Worm (Caenorhabditis elegans) whole organism, young adult: ENCODE data around the gene nucb-1.

ENCODE experiments used
- B0261.1 ChIP-seq: sonication (generic microtip); optimal IDR thresholded peaks from 2 replicates; lab custom pipeline; 2016; ENCODE audit warnings: mild to moderate bottlenecking, missing genetic modification characterization, moderate library complexity, missing compliant biosample characterization
- F10E7.11 ChIP-seq: sonication (generic microtip); optimal IDR thresholded peaks from 2 replicates; lab custom pipeline; 2017; ENCODE audit warnings: mild to moderate bottlenecking, missing genetic modification characterization, moderate library complexity, missing compliant biosample characterization
- F22D6.2 ChIP-seq: sonication (generic microtip); optimal IDR thresholded peaks from 2 replicates; lab custom pipeline; 2016; ENCODE audit warnings: mild to moderate bottlenecking, missing genetic modification characterization, missing compliant biosample characterization
- F23B12.7 ChIP-seq: sonication (generic microtip); optimal IDR thresholded peaks from 2 replicates; lab custom pipeline; 2017; ENCODE audit warnings: missing genetic modification characterization, mild to moderate bottlenecking, missing compliant biosample characterization, antibody characterized with exemption, moderate library complexity; ENCODE audit not compliant: insufficient read depth
- F33H1.4 ChIP-seq: fragments of 200-800 bp; sonication (Bioruptor generic); IDR thresholded peaks from 2 replicates; pipeline ENCODE4 v1.3.6; 2022; ENCODE audit warnings: missing genetic modification reagents, missing genetic modification characterization, missing compliant biosample characterization
- F37B4.10 ChIP-seq: fragments of 200-800 bp; sonication (Bioruptor generic); IDR thresholded peaks from 2 replicates; pipeline ENCODE4 v1.3.6; 2022; ENCODE audit warnings: missing genetic modification characterization, missing compliant biosample characterization
- K12H6.12 ChIP-seq: fragments of 200-800 bp; sonication (Bioruptor generic); optimal IDR thresholded peaks from 2 replicates; lab custom pipeline; 2018; ENCODE audit warnings: mild to moderate bottlenecking, missing genetic modification characterization, missing compliant biosample characterization
- ZK185.1 ChIP-seq: sonication (generic microtip); optimal IDR thresholded peaks from 2 replicates; lab custom pipeline; 2016; ENCODE audit warnings: mild to moderate bottlenecking, missing genetic modification characterization, missing compliant biosample characterization; ENCODE audit not compliant: poor library complexity, severe bottlenecking
- ama-1 ChIP-seq, 3 experiments: fragments of 150-350 bp in 1 of 3; sonication (generic microtip) in 2 of 3; optimal IDR thresholded peaks; 2 replicates each; lab custom pipeline; 2014 to 2018; ENCODE audit warnings: missing biosample characterization in 2 of 3, missing genetic modification characterization in 2 of 3, missing genetic modification reagents in 2 of 3
- aptf-2 ChIP-seq: fragments of 200-800 bp; sonication (Bioruptor generic); conservative IDR thresholded peaks from 2 replicates; pipeline ENCODE4 v1.3.6; 2022; ENCODE audit warnings: missing genetic modification reagents, missing genetic modification characterization, missing compliant biosample characterization
- aptf-3 ChIP-seq: fragments of 200-800 bp; sonication (Bioruptor generic); IDR thresholded peaks from 2 replicates; pipeline ENCODE4 v1.3.6; 2022; ENCODE audit warnings: missing genetic modification characterization, missing compliant biosample characterization
- cebp-2 ChIP-seq: fragments of 200-800 bp; sonication (Bioruptor generic); IDR thresholded peaks from 2 replicates; pipeline ENCODE4 v1.3.6; 2022; ENCODE audit warnings: missing genetic modification characterization, missing compliant biosample characterization
- ceh-79 ChIP-seq: sonication (generic microtip); optimal IDR thresholded peaks from 2 replicates; lab custom pipeline; 2017; ENCODE audit warnings: mild to moderate bottlenecking, missing genetic modification characterization, missing compliant biosample characterization
- egl-18 ChIP-seq: fragments of 200-800 bp; sonication (Bioruptor generic); IDR thresholded peaks from 2 replicates; pipeline ENCODE4 v1.3.6; 2022; ENCODE audit warnings: missing genetic modification reagents, missing genetic modification characterization, missing compliant biosample characterization
- ekl-4 ChIP-seq: fragments of 200-800 bp; sonication (Bioruptor generic); IDR thresholded peaks from 2 replicates; pipeline ENCODE4 v1.3.6; 2022; ENCODE audit warnings: missing genetic modification reagents, missing genetic modification characterization, missing compliant biosample characterization
- gei-17 ChIP-seq: fragments of 200-800 bp; sonication (Bioruptor generic); optimal IDR thresholded peaks from 2 replicates; lab custom pipeline; 2018; ENCODE audit warnings: mild to moderate bottlenecking, missing genetic modification characterization, missing compliant biosample characterization
- him-1 ChIP-seq: sonication (generic microtip); optimal IDR thresholded peaks from 2 replicates; lab custom pipeline; 2016; ENCODE audit warnings: missing genotype, missing genetic modification reagents, missing genetic modification characterization, missing compliant biosample characterization
- hmg-1.2 ChIP-seq: fragments of 200-800 bp; sonication (Bioruptor generic); IDR thresholded peaks from 2 replicates; pipeline ENCODE4 v1.3.6; 2022; ENCODE audit warnings: missing genetic modification reagents, missing genetic modification characterization, missing compliant biosample characterization
- hsf-1 ChIP-seq: fragments of 200-800 bp; sonication (Bioruptor generic); IDR thresholded peaks from 2 replicates; pipeline ENCODE4 v1.3.6; 2022; ENCODE audit warnings: missing genetic modification reagents, missing genetic modification characterization, missing compliant biosample characterization
- let-607 ChIP-seq, 2 experiments: fragments of 200-800 bp in 1 of 2; sonication (Bioruptor generic) in 1 of 2; sonication (generic microtip) in 1 of 2; optimal IDR thresholded peaks; 2 replicates each; lab custom pipeline; 2016 to 2018; ENCODE audit warnings: mild to moderate bottlenecking in 2 of 2, missing compliant biosample characterization in 2 of 2, missing genetic modification characterization in 2 of 2, moderate library complexity in 2 of 2, missing genotype in 1 of 2
- lin-35 ChIP-seq, 3 experiments: fragments of 150-350 bp in 2 of 3; sonication (generic microtip) in 1 of 3; optimal IDR thresholded peaks; 2 replicates each; lab custom pipeline; 2014 to 2018; ENCODE audit warnings: missing biosample characterization in 3 of 3, missing genetic modification characterization in 3 of 3, missing genetic modification reagents in 3 of 3
- lsl-1 ChIP-seq: fragments of 200-800 bp; sonication (Bioruptor generic); optimal IDR thresholded peaks from 2 replicates; lab custom pipeline; 2018; ENCODE audit warnings: mild to moderate bottlenecking, missing genetic modification characterization, moderate library complexity, missing compliant biosample characterization
- mel-28 ChIP-seq: sonication (generic microtip); optimal IDR thresholded peaks from 2 replicates; lab custom pipeline; 2016; ENCODE audit warnings: borderline replicate concordance, mild to moderate bottlenecking, missing genetic modification characterization, missing compliant biosample characterization
- mxl-1 ChIP-seq: sonication (generic microtip); optimal IDR thresholded peaks from 2 replicates; lab custom pipeline; 2016; ENCODE audit warnings: missing genetic modification characterization, missing compliant biosample characterization
- nfya-1 ChIP-seq: sonication (generic microtip); optimal IDR thresholded peaks from 2 replicates; lab custom pipeline; 2017; ENCODE audit warnings: antibody characterized with exemption, missing compliant biosample characterization, missing genetic modification characterization, borderline replicate concordance; ENCODE audit not compliant: insufficient read depth
- nhr-120 ChIP-seq: fragments of 200-800 bp; sonication (Bioruptor generic); IDR thresholded peaks from 2 replicates; pipeline ENCODE4 v1.3.6; 2022; ENCODE audit warnings: missing genetic modification characterization, missing compliant biosample characterization
- repo-1 ChIP-seq: sonication (generic microtip); optimal IDR thresholded peaks from 2 replicates; lab custom pipeline; 2017; ENCODE audit warnings: mild to moderate bottlenecking, missing genetic modification characterization, missing compliant biosample characterization
- snpc-1.3 ChIP-seq: sonication (generic microtip); optimal IDR thresholded peaks from 2 replicates; lab custom pipeline; 2017; ENCODE audit warnings: missing genetic modification characterization, mild to moderate bottlenecking, missing compliant biosample characterization, antibody characterized with exemption, moderate library complexity, missing genotype, missing genetic modification reagents; ENCODE audit not compliant: insufficient read depth
- somi-1 ChIP-seq: fragments of 200-800 bp; sonication (Bioruptor generic); optimal IDR thresholded peaks from 2 replicates; lab custom pipeline; 2018; ENCODE audit warnings: mild to moderate bottlenecking, missing genetic modification characterization, missing compliant biosample characterization
- unc-130 ChIP-seq: sonication (generic microtip); optimal IDR thresholded peaks from 2 replicates; lab custom pipeline; 2016; ENCODE audit warnings: missing genetic modification reagents, missing genetic modification characterization, missing compliant biosample characterization
- xnd-1 ChIP-seq: sonication (generic microtip); optimal IDR thresholded peaks from 2 replicates; lab custom pipeline; 2016; ENCODE audit warnings: missing genotype, missing genetic modification reagents, missing genetic modification characterization, missing compliant biosample characterization
- zfh-2 ChIP-seq: fragments of 200-800 bp; sonication (Bioruptor generic); conservative IDR thresholded peaks from 2 replicates; pipeline ENCODE4 v1.3.6; 2022; ENCODE audit warnings: missing genetic modification reagents, missing genetic modification characterization, missing compliant biosample characterization
- ztf-18 ChIP-seq: sonication (generic microtip); optimal IDR thresholded peaks from 2 replicates; lab custom pipeline; 2016; ENCODE audit warnings: missing genotype, mild to moderate bottlenecking, missing genetic modification characterization, missing compliant biosample characterization
- ztf-25 ChIP-seq: fragments of 200-800 bp; sonication (Bioruptor generic); IDR thresholded peaks from 2 replicates; pipeline ENCODE4 v1.3.6; 2022; ENCODE audit warnings: missing genetic modification reagents, missing genetic modification characterization, missing compliant biosample characterization
- ztf-28 ChIP-seq: fragments of 200-800 bp; sonication (Bioruptor generic); IDR thresholded peaks from 2 replicates; pipeline ENCODE4 v1.3.6; 2022; ENCODE audit warnings: missing genetic modification reagents, missing genetic modification characterization, missing compliant biosample characterization

Gene nucb-1

ce11 chrX:10172004-10172584, 25.4 kb upstream of the nucb-1 start, which contains the start of gene C07A4.2:
Gene C07A4.2, plus strand, starts transcription at chrX:10172198.
- TF ChIP-seq ceh-79 (tag; lab: Kevin White, UChicago) (no peak), F22D6.2 (tag; lab: Kevin White, UChicago) (no peak), K12H6.12 (tag; lab: Kevin White, UChicago) (no peak), F33H1.4 (no peak), ztf-25 (GFP tag; lab: Robert Waterston, UW) (no peak), F10E7.11 (tag; lab: Kevin White, UChicago) (no peak), xnd-1 (tag; lab: Kevin White, UChicago) (no peak), F23B12.7 (no peak), ama-1 (optimal IDR thresholded peaks at IDR 0.05; lab: Kevin White, UChicago) (no peak), ama-1 (GFP tag; optimal IDR thresholded peaks at IDR 0.05; lab: Kevin White, UChicago) (no peak), lin-35 (GFP tag; optimal IDR thresholded peaks at IDR 0.05; lab: Kevin White, UChicago) (no peak)

DNA sequence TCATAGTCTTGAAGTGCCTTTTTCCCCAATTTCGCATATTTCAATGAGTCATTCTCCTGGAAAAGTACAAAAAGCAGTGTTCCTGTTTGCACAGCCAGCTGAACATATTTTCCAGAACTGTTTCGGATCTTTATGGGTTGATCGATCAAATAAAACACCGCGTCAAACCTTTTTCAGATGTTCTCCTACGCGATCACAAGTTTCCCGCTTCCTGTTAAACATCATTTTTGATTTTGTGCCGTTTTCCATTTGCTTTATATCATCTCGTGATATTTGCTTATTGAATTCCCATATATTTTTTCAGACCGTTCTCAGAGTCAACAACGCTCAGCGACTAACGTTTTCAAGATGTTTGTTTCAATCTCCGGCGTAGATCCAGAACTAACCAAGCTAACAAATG, 22.8 kb upstream of the nucb-1 start, which contains the start of gene C07A4.3:
Gene C07A4.3 (plus strand): TSS at position 301 of the 400 bp plus-strand sequence.
- TF ChIP-seq ztf-28, result no peak
- no peak for TF ChIP-seq nhr-120 (GFP tag; lab: Robert Waterston, UW)
- no peak for TF ChIP-seq cebp-2 (GFP tag; lab: Robert Waterston, UW)
- TF ChIP-seq mel-28 (tag; lab: Kevin White, UChicago), result no peak
- TF ChIP-seq ZK185.1 (tag; lab: Kevin White, UChicago), result no peak
- no peak for TF ChIP-seq B0261.1
- no peak for TF ChIP-seq zfh-2 (GFP tag; lab: Robert Waterston, UW)
- TF ChIP-seq nfya-1, result no peak
- TF ChIP-seq aptf-3 (GFP tag; lab: Robert Waterston, UW), result no peak

- TF ChIP-seq hsf-1 (GFP tag; lab: Robert Waterston, UW) (no peak), unc-130 (GFP tag; lab: Kevin White, UChicago) (no peak), ZK185.1 (tag; lab: Kevin White, UChicago) (no peak), repo-1 (no peak), somi-1 (GFP tag; lab: Kevin White, UChicago) (no peak), gei-17 (GFP tag; lab: Kevin White, UChicago) (no peak), snpc-1.3 (tag; lab: Kevin White, UChicago) (no peak), ztf-18 (tag; lab: Kevin White, UChicago) (no peak), lsl-1 (GFP tag; lab: Kevin White, UChicago) (no peak), ekl-4 (GFP tag; lab: Robert Waterston, UW) (no peak), hmg-1.2 (no peak), let-607 (tag; optimal IDR thresholded peaks at IDR 0.05; lab: Kevin White, UChicago) (no peak), egl-18 (GFP tag; lab: Robert Waterston, UW) (no peak), F37B4.10 (GFP tag; lab: Robert Waterston, UW) (no peak), aptf-2 (GFP tag; lab: Robert Waterston, UW) (no peak), him-1 (tag; lab: Kevin White, UChicago) (no peak), mxl-1 (tag; lab: Kevin White, UChicago) (no peak)
Observed at ce11 chrX:10176295-10176694, 21.2 kb upstream of the nucb-1 start, which contains the start of gene ncs-4. Gene ncs-4, plus strand, starts transcription at chrX:10176521.
